Fruit fly (Drosophila melanogaster): ENCODE measurements around the gene Coq4.

Coq4 gene

DNA sequence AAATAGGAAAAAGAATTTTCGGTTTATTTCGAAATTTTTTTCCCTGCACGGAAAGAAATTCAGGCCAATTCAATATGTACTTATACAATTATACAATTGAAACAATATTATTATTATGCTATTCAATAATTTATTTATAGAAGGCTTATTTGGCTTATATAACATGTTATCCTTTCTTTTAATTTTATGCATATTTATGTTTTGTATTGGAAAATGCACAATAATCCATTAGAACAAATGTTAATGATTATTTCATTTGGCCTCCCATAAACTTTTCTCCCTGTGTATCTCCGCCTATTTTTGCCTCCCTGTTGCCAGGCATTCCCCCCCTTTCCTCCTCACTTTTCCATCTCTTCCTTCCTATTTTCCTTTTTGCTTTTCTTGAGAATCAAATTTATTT, 14.5 kb upstream of the Coq4 start (continued):
- TF ChIP-seq CG8924 (tag; optimal IDR thresholded peaks at IDR 0.05) (peak; percentile 36), Lim3 (GFP tag; IDR thresholded peaks at IDR 0.05) (no peak), CG8281 (tag; optimal IDR thresholded peaks at IDR 0.05) (no peak), tll (GFP tag; optimal IDR thresholded peaks at IDR 0.05) (no peak), CG17912 (GFP tag; optimal IDR thresholded peaks at IDR 0.05) (no peak), CG11695 (GFP tag; IDR thresholded peaks at IDR 0.05) (peak; percentile 47; the same call in 1 of the 3 replicates), ATbp (GFP tag; optimal IDR thresholded peaks at IDR 0.05) (peak; percentile 17), CG2120 (GFP tag; optimal IDR thresholded peaks at IDR 0.05) (peak; percentile 38), CG4360 (GFP tag; IDR thresholded peaks at IDR 0.05) (no peak), da (GFP tag; optimal IDR thresholded peaks at IDR 0.05) (no peak), Sox100B (GFP tag; optimal IDR thresholded peaks at IDR 0.05) (peak; percentile 35), bigmax (GFP tag; optimal IDR thresholded peaks at IDR 0.05) (no peak), CG17385 (GFP tag; optimal IDR thresholded peaks at IDR 0.05) (peak; percentile 19), slbo (GFP tag; IDR thresholded peaks at IDR 0.05) (peak; percentile 52), lbe (GFP tag; optimal IDR thresholded peaks at IDR 0.05) (no peak), Kr (GFP tag; optimal IDR thresholded peaks at IDR 0.05) (no peak), cato (GFP tag; optimal IDR thresholded peaks at IDR 0.05; ENCODE audit: borderline replicate concordance) (no peak), CG32532 (GFP tag; IDR thresholded peaks at IDR 0.05) (no peak), nmo (GFP tag; optimal IDR thresholded peaks at IDR 0.05) (peak; percentile 19), Doc2 (GFP tag; IDR thresholded peaks at IDR 0.05) (no peak), E2f1 (GFP tag; IDR thresholded peaks at IDR 0.05) (0 out of 2 replicates have a peak, but pooled peaks have one; percentile 9), NC2β (GFP tag; optimal IDR thresholded peaks at IDR 0.05) (no peak), Hr78 (GFP tag; optimal IDR thresholded peaks at IDR 0.05) (no peak), Dip3 (GFP tag; optimal IDR thresholded peaks at IDR 0.05) (no peak), dan (GFP tag; IDR thresholded peaks at IDR 0.05) (no peak), chn (GFP tag; optimal IDR thresholded peaks at IDR 0.05) (no peak), Dp (GFP tag; optimal IDR thresholded peaks at IDR 0.05) (no peak), dimm (GFP tag; IDR thresholded peaks at IDR 0.05) (no peak), btn (GFP tag; optimal IDR thresholded peaks at IDR 0.05) (no peak), ssp (GFP tag; IDR thresholded peaks at IDR 0.05) (no peak), Chrac-16 (GFP tag; optimal IDR thresholded peaks at IDR 0.05) (no peak), CG12659 (GFP tag; optimal IDR thresholded peaks at IDR 0.05) (peak; percentile 30), CG13296 (GFP tag; optimal IDR thresholded peaks at IDR 0.05) (peak; percentile 25), Dad (GFP tag; optimal IDR thresholded peaks at IDR 0.05) (no peak), CG1647 (GFP tag; optimal IDR thresholded peaks at IDR 0.05) (no peak), Hmr (GFP tag; optimal IDR thresholded peaks at IDR 0.05) (peak; percentile 70), CG10267 (tag; optimal IDR thresholded peaks at IDR 0.05) (peak; percentile 15), Meics (GFP tag; optimal IDR thresholded peaks at IDR 0.05) (peak; percentile 47), odd (GFP tag; optimal IDR thresholded peaks at IDR 0.05) (peak; percentile 10), grau (tag; optimal IDR thresholded peaks at IDR 0.05) (peak; percentile 53), CG43689 (GFP tag; IDR thresholded peaks at IDR 0.05) (no peak), tin (GFP tag; optimal IDR thresholded peaks at IDR 0.05) (no peak), aop (GFP tag; IDR thresholded peaks at IDR 0.05) (no peak), lab (GFP tag; optimal IDR thresholded peaks at IDR 0.05) (peak; percentile 68), sug (tag; optimal IDR thresholded peaks at IDR 0.05) (peak; percentile 33), C15 (GFP tag; IDR thresholded peaks at IDR 0.05) (no peak), CG15011 (GFP tag; optimal IDR thresholded peaks at IDR 0.05) (peak; percentile 9), CG4820 (GFP tag; optimal IDR thresholded peaks at IDR 0.05) (no peak), ash1 (GFP tag; optimal IDR thresholded peaks at IDR 0.05) (no peak), Sox102F (GFP tag; optimal IDR thresholded peaks at IDR 0.05) (peak; percentile 12), pros (GFP tag; optimal IDR thresholded peaks at IDR 0.05) (peak; percentile 34)
